Worm (Caenorhabditis elegans) whole organism, mixed stage, embryonic: ENCODE measurements around the gene K07F5.12.
A peak's percentile ranks its signal among the peaks of the same experiment; 100 is the strongest.

ENCODE experiments used
- M03D4.4 ChIP-seq: sonication (generic microtip); optimal IDR thresholded peaks from 2 replicates; lab custom pipeline; 2017; ENCODE audit warnings: mild to moderate bottlenecking, missing genetic modification characterization, missing compliant biosample characterization
- bed-3 ChIP-seq: fragments of 200-800 bp; sonication (Bioruptor generic); optimal IDR thresholded peaks from 3 replicates; lab custom pipeline; 2018; ENCODE audit warnings: mild to moderate bottlenecking, missing genetic modification characterization, moderate library complexity, missing compliant biosample characterization
- blmp-1 ChIP-seq: fragments of 150-350 bp; optimal IDR thresholded peaks from 2 replicates; lab custom pipeline; 2014; ENCODE audit warnings: missing biosample characterization, missing genetic modification characterization
- ceh-39 ChIP-seq: fragments of 150-350 bp; optimal IDR thresholded peaks from 2 replicates; lab custom pipeline; 2014; ENCODE audit warnings: missing biosample characterization, missing genetic modification characterization
- ceh-43 ChIP-seq: fragments of 200-800 bp; sonication (Bioruptor generic); optimal IDR thresholded peaks from 2 replicates; lab custom pipeline; 2018; ENCODE audit warnings: mild to moderate bottlenecking, missing genetic modification characterization, moderate library complexity, missing compliant biosample characterization
- ceh-83 ChIP-seq: fragments of 200-800 bp; sonication (Bioruptor generic); optimal IDR thresholded peaks from 2 replicates; lab custom pipeline; 2018; ENCODE audit warnings: mild to moderate bottlenecking, missing genetic modification characterization, missing compliant biosample characterization
- ces-1 ChIP-seq: fragments of 150-350 bp; optimal IDR thresholded peaks from 2 replicates; lab custom pipeline; 2014; ENCODE audit warnings: missing biosample characterization, missing genetic modification reagents, missing genetic modification characterization
- elt-1 ChIP-seq: sonication (generic microtip); optimal IDR thresholded peaks from 2 replicates; lab custom pipeline; 2017; ENCODE audit warnings: missing genetic modification characterization, mild to moderate bottlenecking, missing compliant biosample characterization, antibody characterized with exemption, moderate library complexity, borderline replicate concordance; ENCODE audit not compliant: insufficient read depth
- elt-3 ChIP-seq: fragments of 150-350 bp; optimal IDR thresholded peaks from 2 replicates; lab custom pipeline; 2014; ENCODE audit warnings: missing biosample characterization, missing genetic modification characterization
- flh-1 ChIP-seq: fragments of 200-800 bp; sonication (Bioruptor generic); optimal IDR thresholded peaks from 2 replicates; lab custom pipeline; 2018; ENCODE audit warnings: mild to moderate bottlenecking, missing genetic modification characterization, moderate library complexity, missing compliant biosample characterization
- ham-2 ChIP-seq: fragments of 200-800 bp; sonication (Bioruptor generic); optimal IDR thresholded peaks from 2 replicates; lab custom pipeline; 2018; ENCODE audit warnings: mild to moderate bottlenecking, missing genetic modification characterization, missing compliant biosample characterization
- lin-32 ChIP-seq: fragments of 200-800 bp; sonication (Bioruptor generic); optimal IDR thresholded peaks from 2 replicates; lab custom pipeline; 2018; ENCODE audit warnings: mild to moderate bottlenecking, missing genetic modification characterization, missing compliant biosample characterization
- lsy-2 ChIP-seq: fragments of 150-350 bp; optimal IDR thresholded peaks from 2 replicates; lab custom pipeline; 2014; ENCODE audit warnings: missing biosample characterization, missing genetic modification characterization
- mep-1 ChIP-seq: fragments of 150-350 bp; optimal IDR thresholded peaks from 2 replicates; lab custom pipeline; 2017; ENCODE audit warnings: missing biosample characterization, missing genetic modification reagents, missing genetic modification characterization, inconsistent platforms
- nhr-12 ChIP-seq: fragments of 150-350 bp; optimal IDR thresholded peaks from 2 replicates; lab custom pipeline; 2014; ENCODE audit warnings: missing biosample characterization, missing genetic modification characterization
- nhr-2 ChIP-seq: fragments of 150-350 bp; optimal IDR thresholded peaks from 2 replicates; lab custom pipeline; 2014; ENCODE audit warnings: missing biosample characterization, missing genetic modification characterization
- nhr-28 ChIP-seq: fragments of 150-350 bp; optimal IDR thresholded peaks from 2 replicates; lab custom pipeline; 2014; ENCODE audit warnings: missing biosample characterization, missing genetic modification characterization
- nhr-76 ChIP-seq: sonication (generic microtip); optimal IDR thresholded peaks from 2 replicates; lab custom pipeline; 2017; ENCODE audit warnings: missing biosample characterization, missing genetic modification characterization
- pha-4 ChIP-seq: fragments of 150-350 bp; optimal IDR thresholded peaks from 2 replicates; lab custom pipeline; 2018; ENCODE audit warnings: missing biosample characterization, missing genetic modification reagents, missing genetic modification characterization
- snpc-4 ChIP-seq: fragments of 150-350 bp; optimal IDR thresholded peaks from 2 replicates; lab custom pipeline; 2014; ENCODE audit warnings: missing biosample characterization, missing genetic modification characterization
- sptf-1 ChIP-seq: sonication (generic microtip); optimal IDR thresholded peaks from 2 replicates; lab custom pipeline; 2017; ENCODE audit warnings: mild to moderate bottlenecking, missing genetic modification characterization, moderate library complexity, missing compliant biosample characterization
- tbx-8 ChIP-seq: fragments of 200-800 bp; sonication (Bioruptor generic); optimal IDR thresholded peaks from 2 replicates; lab custom pipeline; 2018; ENCODE audit warnings: mild to moderate bottlenecking, missing genetic modification characterization, moderate library complexity, missing compliant biosample characterization
- unc-120 ChIP-seq: sonication (generic microtip); optimal IDR thresholded peaks from 2 replicates; lab custom pipeline; 2017; ENCODE audit warnings: missing genetic modification characterization, missing compliant biosample characterization; ENCODE audit not compliant: poor library complexity, severe bottlenecking
- unc-39 ChIP-seq: fragments of 150-350 bp; optimal IDR thresholded peaks from 2 replicates; lab custom pipeline; 2014; ENCODE audit warnings: missing biosample characterization, missing genetic modification characterization
- unc-62 ChIP-seq: fragments of 150-350 bp; optimal IDR thresholded peaks from 2 replicates; lab custom pipeline; 2014; ENCODE audit warnings: missing biosample characterization, missing genetic modification reagents, missing genetic modification characterization
- ztf-11 ChIP-seq: fragments of 150-350 bp; optimal IDR thresholded peaks from 2 replicates; lab custom pipeline; 2014; ENCODE audit warnings: missing biosample characterization, missing genetic modification characterization

K07F5.12 gene

DNA sequence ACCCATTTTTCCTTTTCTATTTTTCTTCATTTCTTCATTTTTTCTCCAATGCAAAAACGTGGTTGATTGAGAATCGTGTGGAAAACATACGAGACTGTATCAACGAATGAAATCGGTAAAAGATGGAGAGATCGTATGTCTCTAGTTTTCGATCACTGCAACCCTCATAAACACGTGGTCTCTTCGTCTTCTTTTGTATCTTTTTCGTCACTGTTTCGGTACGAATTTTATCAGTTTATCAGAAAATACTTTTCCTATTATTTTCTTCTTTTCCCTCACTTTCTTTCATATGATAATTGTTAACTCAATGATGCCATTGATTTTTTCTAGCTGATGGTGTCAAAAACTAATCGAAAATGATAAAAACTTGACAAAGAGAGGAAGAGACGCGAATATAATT is 19.8 kb downstream of the K07F5.12 start:
- TF ChIP-seq flh-1 (GFP tag; lab: Kevin White, UChicago) = no peak
- TF ChIP-seq tbx-8 (GFP tag; lab: Kevin White, UChicago) = no peak
- no peak for TF ChIP-seq elt-1 (tag; lab: Kevin White, UChicago)
- no peak for TF ChIP-seq elt-3 (tag; lab: Kevin White, UChicago)
- no peak for TF ChIP-seq ceh-39 (tag; lab: Kevin White, UChicago)

DNA sequence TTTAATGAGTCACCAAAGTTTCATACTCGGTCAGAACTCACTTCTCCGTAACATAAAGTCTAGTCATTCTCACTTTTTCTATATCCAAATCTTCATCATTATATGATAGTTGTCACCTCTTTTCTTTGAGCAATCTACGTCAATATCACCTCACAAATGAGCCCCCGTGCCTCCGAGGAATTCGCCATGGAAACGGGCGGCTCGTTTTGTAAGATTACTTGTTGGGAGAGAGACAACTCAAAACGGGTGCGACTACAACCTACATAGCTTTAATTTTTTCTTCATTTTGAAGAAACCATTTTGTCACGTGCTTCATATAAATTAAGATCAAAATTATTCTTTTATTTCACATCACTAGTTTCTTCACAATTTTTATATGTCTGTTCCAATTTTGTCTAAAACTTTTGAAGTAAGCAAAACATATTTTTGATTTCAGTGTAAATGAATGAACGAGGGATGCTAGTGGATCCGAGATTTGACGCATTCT is 23.1 kb downstream of the K07F5.12 start, which contains the start of gene nhr-4:
Gene nhr-4, plus strand, starts transcription at position 437 of the 487 bp plus-strand sequence.
- TF ChIP-seq pha-4 (tag; lab: Kevin White, UChicago) = no peak
- TF ChIP-seq ceh-39 (tag; lab: Kevin White, UChicago) = no peak
- TF ChIP-seq nhr-12 (tag; lab: Kevin White, UChicago) = no peak
- TF ChIP-seq ceh-43 = no peak
- TF ChIP-seq lsy-2 (tag; lab: Kevin White, UChicago) = no peak
- no peak for TF ChIP-seq nhr-76 (tag; lab: Kevin White, UChicago)
- no peak for TF ChIP-seq bed-3 (GFP tag; lab: Kevin White, UChicago)
- no peak for TF ChIP-seq snpc-4
- no peak for TF ChIP-seq unc-120 (tag; lab: Kevin White, UChicago)
- TF ChIP-seq nhr-2 (tag; lab: Kevin White, UChicago) = no peak
- TF ChIP-seq blmp-1 (tag; lab: Kevin White, UChicago) = no peak
- no peak for TF ChIP-seq flh-1 (GFP tag; lab: Kevin White, UChicago)
- no peak for TF ChIP-seq M03D4.4 (tag; lab: Kevin White, UChicago)
- no peak for TF ChIP-seq ceh-83 (GFP tag; lab: Kevin White, UChicago)

DNA sequence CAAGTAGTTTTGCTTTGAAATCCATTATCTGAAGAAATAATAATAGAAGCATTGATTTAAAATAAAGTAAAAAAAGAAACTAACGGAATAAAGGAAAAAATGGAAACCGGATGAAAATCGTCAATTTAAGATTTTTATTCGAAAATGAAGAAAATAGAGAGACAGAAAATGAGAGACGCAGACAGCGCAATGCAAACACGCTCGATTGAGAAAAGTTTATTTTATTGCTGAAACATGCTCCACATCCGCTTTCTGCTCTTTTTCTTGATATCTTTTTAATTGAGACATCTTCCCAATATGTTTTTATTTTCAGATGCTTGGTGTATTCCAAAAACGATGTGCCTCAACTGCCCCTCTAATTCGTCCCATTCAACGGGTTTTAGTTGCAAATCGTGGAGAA is 28.4 kb downstream of the K07F5.12 start, which contains the start of the genes prp-18 and mccc-1:
Gene prp-18, minus strand, starts transcription at position 127 of the 400 bp plus-strand sequence.
Gene mccc-1, plus strand, starts transcription at position 314 of the 400 bp plus-strand sequence.
- TF ChIP-seq sptf-1 (tag; lab: Kevin White, UChicago) = no peak
- TF ChIP-seq ces-1 = peak; percentile 87
- no peak for TF ChIP-seq bed-3 (GFP tag; lab: Kevin White, UChicago)
- peak; percentile 36 for TF ChIP-seq pha-4 (tag; lab: Kevin White, UChicago)
- TF ChIP-seq lin-32 (GFP tag; lab: Kevin White, UChicago) = no peak
- no peak for TF ChIP-seq M03D4.4 (tag; lab: Kevin White, UChicago)
- TF ChIP-seq nhr-28 = no peak
- no peak for TF ChIP-seq blmp-1 (tag; lab: Kevin White, UChicago)
- no peak for TF ChIP-seq ztf-11 (tag; lab: Kevin White, UChicago)
- TF ChIP-seq ceh-39 (tag; lab: Kevin White, UChicago) = no peak
- TF ChIP-seq flh-1 (GFP tag; lab: Kevin White, UChicago) = no peak
- TF ChIP-seq nhr-12 (tag; lab: Kevin White, UChicago) = no peak
- TF ChIP-seq elt-1 (tag; lab: Kevin White, UChicago) = no peak
- no peak for TF ChIP-seq snpc-4
- TF ChIP-seq mep-1 (tag; lab: Kevin White, UChicago) = peak; percentile 46

DNA sequence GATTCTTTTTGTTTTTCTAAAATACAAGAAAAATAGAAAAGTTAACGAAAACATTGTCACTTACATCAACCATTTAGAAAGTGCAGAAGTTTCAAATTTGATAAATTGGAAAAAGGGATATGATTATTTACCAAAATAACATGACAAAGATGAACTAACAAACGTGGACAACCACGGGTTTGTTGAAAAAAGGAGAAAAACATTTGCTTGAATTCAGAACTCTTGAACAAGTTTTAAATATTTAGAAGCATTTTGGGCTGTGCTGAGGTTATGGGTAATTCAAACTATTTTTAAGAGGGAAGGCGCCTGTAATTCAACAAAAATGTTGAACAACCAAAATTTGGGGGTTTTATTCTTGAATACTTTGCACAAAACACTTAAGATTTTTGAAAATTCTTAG is 34.0 kb downstream of the K07F5.12 start, which contains the start of gene ttbk-3:
Gene ttbk-3, minus strand, starts transcription at position 101 of the 400 bp plus-strand sequence.
- TF ChIP-seq ham-2 (GFP tag; lab: Kevin White, UChicago) (no peak), blmp-1 (tag; lab: Kevin White, UChicago) (no peak), ceh-83 (GFP tag; lab: Kevin White, UChicago) (no peak), lsy-2 (tag; lab: Kevin White, UChicago) (no peak), unc-39 (tag; lab: Kevin White, UChicago) (no peak), unc-62 (no peak), ces-1 (no peak), nhr-28 (no peak)
- TF ChIP-seq, all 35 proteins: peak for 0

DNA sequence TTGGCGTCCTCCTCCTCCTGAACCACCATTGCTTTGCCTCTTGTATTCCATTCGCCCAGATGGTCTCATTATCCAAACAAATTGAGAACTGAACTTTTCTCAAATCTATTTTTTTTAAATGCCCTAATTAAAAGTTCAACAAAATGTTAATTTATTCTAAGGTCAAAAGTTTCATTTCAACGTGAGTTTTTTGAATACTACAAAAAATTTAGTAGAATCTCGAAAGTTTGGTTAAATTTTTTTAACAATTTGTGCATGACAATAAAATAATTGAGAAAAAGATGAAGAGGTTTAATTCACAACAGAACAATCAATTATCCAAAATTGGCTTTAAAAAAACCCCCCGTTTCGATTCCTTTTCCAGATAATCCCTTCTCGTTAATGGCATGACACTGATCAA is 36.1 kb downstream of the K07F5.12 start, which contains the start of gene F32B6.4:
Gene F32B6.4, minus strand, starts transcription at position 101 of the 400 bp plus-strand sequence.
- TF ChIP-seq pha-4 (tag; lab: Kevin White, UChicago) = no peak
- TF ChIP-seq ztf-11 (tag; lab: Kevin White, UChicago) = no peak
- no peak for TF ChIP-seq tbx-8 (GFP tag; lab: Kevin White, UChicago)
- TF ChIP-seq flh-1 (GFP tag; lab: Kevin White, UChicago) = no peak
- no peak for TF ChIP-seq ham-2 (GFP tag; lab: Kevin White, UChicago)
- no peak for TF ChIP-seq lin-32 (GFP tag; lab: Kevin White, UChicago)
- no peak for TF ChIP-seq nhr-2 (tag; lab: Kevin White, UChicago)
- TF ChIP-seq elt-1 (tag; lab: Kevin White, UChicago) = no peak
- TF ChIP-seq unc-120 (tag; lab: Kevin White, UChicago) = no peak
- TF ChIP-seq ceh-39 (tag; lab: Kevin White, UChicago) = no peak
- TF ChIP-seq unc-62 = no peak
- TF ChIP-seq ceh-83 (GFP tag; lab: Kevin White, UChicago) = no peak
- TF ChIP-seq nhr-12 (tag; lab: Kevin White, UChicago) = no peak
- no peak for TF ChIP-seq ces-1
